Fruit fly (Drosophila melanogaster) whole organism, embryonic: ENCODE measurements around the gene Phae1.

Source experiments
- Antp ChIP-seq: fragments of 200-800 bp; sonication (Bioruptor generic); optimal IDR thresholded peaks from 3 replicates; lab custom pipeline; 2016; ENCODE audit warnings: missing biosample characterization, missing genetic modification characterization
- CG11456 ChIP-seq: fragments of 200-800 bp; sonication (Bioruptor generic); IDR thresholded peaks from 3 replicates; pipeline ENCODE4 v1.3.6; 2022; ENCODE audit warnings: missing biosample characterization, missing genetic modification characterization
- CG17802 ChIP-seq: fragments of 200-800 bp; sonication (Bioruptor generic); optimal IDR thresholded peaks from 2 replicates; lab custom pipeline; 2018; ENCODE audit warnings: missing biosample characterization, mild to moderate bottlenecking, missing genetic modification characterization, moderate library complexity
- CG34422 ChIP-seq: fragments of 200-800 bp; sonication (Bioruptor generic); IDR thresholded peaks from 3 replicates; pipeline ENCODE4 v1.3.6; 2022; ENCODE audit warnings: missing biosample characterization, missing genetic modification characterization
- CG6813 ChIP-seq: fragments of 200-800 bp; sonication (Bioruptor generic); optimal IDR thresholded peaks from 2 replicates; lab custom pipeline; 2017; ENCODE audit warnings: missing biosample characterization, missing genetic modification characterization, mild to moderate bottlenecking, moderate library complexity, missing genetic modification reagents
- CG8388 ChIP-seq: fragments of 200-800 bp; sonication (Bioruptor generic); optimal IDR thresholded peaks from 2 replicates; lab custom pipeline; 2019; ENCODE audit warnings: missing biosample characterization, mild to moderate bottlenecking, missing genetic modification characterization, moderate library complexity
- Elba2 ChIP-seq: fragments of 200-800 bp; sonication (Bioruptor generic); optimal IDR thresholded peaks from 3 replicates; lab custom pipeline; 2016; ENCODE audit warnings: missing biosample characterization, missing genetic modification characterization
- Ptx1 ChIP-seq: fragments of 200-800 bp; sonication (Bioruptor generic); IDR thresholded peaks from 2 replicates; pipeline ENCODE4 v1.3.6; 2022; ENCODE audit warnings: missing biosample characterization, missing genetic modification characterization
- ap ChIP-seq: fragments of 200-800 bp; sonication (Bioruptor generic); IDR thresholded peaks from 2 replicates; pipeline ENCODE4 v1.3.6; 2022; ENCODE audit warnings: missing biosample characterization, missing genetic modification characterization
- disco-r ChIP-seq: fragments of 200-800 bp; sonication (Bioruptor generic); optimal IDR thresholded peaks from 2 replicates; lab custom pipeline; 2016; ENCODE audit warnings: missing biosample characterization, missing genetic modification characterization

- no peak for TF ChIP-seq disco-r (GFP tag; lab: Kevin White, UChicago)
- TF ChIP-seq CG17802 = no peak
- no peak for TF ChIP-seq Antp (GFP tag; lab: Kevin White, UChicago)
- TF ChIP-seq ap (GFP tag; lab: Robert Waterston, UW) = no peak
- TF ChIP-seq CG8388 = no peak
- TF ChIP-seq Ptx1 = no peak
- no peak for TF ChIP-seq CG11456
- TF ChIP-seq CG34422 (GFP tag; lab: Robert Waterston, UW) = no peak
- no peak for TF ChIP-seq Elba2 (GFP tag; lab: Kevin White, UChicago)
- no peak for TF ChIP-seq CG6813 (GFP tag; lab: Kevin White, UChicago)
Measured at dm6 chr2L:12114159-12114558, 4.9 kb downstream of the Phae1 start, which contains the start of gene CG17211.
